Fruit fly (Drosophila melanogaster): ENCODE results near the gene Eip74EF.

The Eip74EF gene

DNA sequence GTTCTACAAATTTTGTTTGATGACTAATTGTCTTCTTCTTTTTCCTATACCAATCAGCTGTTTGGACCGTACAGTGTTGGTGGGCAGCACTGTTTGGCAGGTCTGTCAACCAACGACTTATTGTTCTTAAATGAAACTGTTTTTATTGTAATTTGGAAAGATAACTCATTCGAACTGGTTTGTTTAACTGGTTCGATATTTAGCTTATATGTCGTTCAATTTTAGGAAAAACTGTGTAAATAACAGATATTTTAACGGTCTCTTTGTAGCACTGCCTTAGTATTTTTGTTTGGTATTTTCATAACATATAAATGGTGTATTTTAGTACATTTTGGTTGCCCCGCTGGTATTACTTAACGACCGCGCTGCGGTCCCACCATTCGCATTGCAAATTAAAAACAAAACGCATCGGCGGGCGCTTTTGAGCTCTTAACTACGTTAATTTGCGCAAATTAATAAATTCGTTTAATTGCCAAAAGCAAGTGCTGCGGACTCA is 2.4 kb upstream of the Eip74EF start, which contains the start of the genes Vps60 and anchor (continued):
- TF ChIP-seq CG9932 (GFP tag; IDR thresholded peaks at IDR 0.05) (peak; percentile 62), CG1602 (GFP tag; optimal IDR thresholded peaks at IDR 0.05) (peak; percentile 36), CG13775 (GFP tag; optimal IDR thresholded peaks at IDR 0.05) (peak; percentile 55), Atf3 (GFP tag; optimal IDR thresholded peaks at IDR 0.05) (peak; percentile 65), lola (GFP tag; optimal IDR thresholded peaks at IDR 0.05) (peak in 1 of 3 experiments; percentile 45), CG10209 (GFP tag; optimal IDR thresholded peaks at IDR 0.05) (peak; percentile 43), Ada2b (GFP tag; IDR thresholded peaks at IDR 0.05) (peak; percentile 11; the same call in 1 of the 2 replicates), CG42726 (GFP tag; IDR thresholded peaks at IDR 0.05; ENCODE audit: partially characterized antibody) (0 out of 2 replicates have a peak, but pooled peaks have one; percentile 18), pb (GFP tag; optimal IDR thresholded peaks at IDR 0.05) (no peak), CG17186 (GFP tag; optimal IDR thresholded peaks at IDR 0.05) (peak; percentile 49), Hand (GFP tag; optimal IDR thresholded peaks at IDR 0.05) (peak; percentile 16), Rfx (GFP tag; IDR thresholded peaks at IDR 0.05) (0 out of 2 replicates have a peak, but pooled peaks have one; percentile 23), Chrac-16 (GFP tag; optimal IDR thresholded peaks at IDR 0.05) (peak; percentile 60), CG2875 (GFP tag; optimal IDR thresholded peaks at IDR 0.05) (peak; percentile 5), CG15269 (tag; optimal IDR thresholded peaks at IDR 0.05) (peak; percentile 41), nmo (GFP tag; optimal IDR thresholded peaks at IDR 0.05) (peak; percentile 79), YL-1 (GFP tag; optimal IDR thresholded peaks at IDR 0.05) (peak; percentile 77), sob (GFP tag; IDR thresholded peaks at IDR 0.05) (peak; percentile 49), Blimp-1 (GFP tag; optimal IDR thresholded peaks at IDR 0.05) (peak; percentile 40), btn (GFP tag; optimal IDR thresholded peaks at IDR 0.05) (peak; percentile 64), CG2678 (tag; optimal IDR thresholded peaks at IDR 0.05) (peak; percentile 43), CG6813 (GFP tag; optimal IDR thresholded peaks at IDR 0.05) (no peak), gcm (GFP tag; optimal IDR thresholded peaks at IDR 0.05) (no peak), CG1603 (tag; optimal IDR thresholded peaks at IDR 0.05) (peak; percentile 58), pfk (GFP tag; optimal IDR thresholded peaks at IDR 0.05) (no peak), Bdp1 (GFP tag; optimal IDR thresholded peaks at IDR 0.05) (peak; percentile 48), Dp (GFP tag; optimal IDR thresholded peaks at IDR 0.05) (peak; percentile 55), HLH54F (GFP tag; optimal IDR thresholded peaks at IDR 0.05) (peak; percentile 72), bab2 (GFP tag; optimal IDR thresholded peaks at IDR 0.05) (peak; percentile 46), disco-r (GFP tag; optimal IDR thresholded peaks at IDR 0.05) (peak; percentile 42), CG13296 (GFP tag; optimal IDR thresholded peaks at IDR 0.05) (peak; percentile 7), ap (GFP tag; IDR thresholded peaks at IDR 0.05) (no peak), CG2712 (tag; optimal IDR thresholded peaks at IDR 0.05) (peak; percentile 50), HmgD (GFP tag; optimal IDR thresholded peaks at IDR 0.05) (peak; percentile 69), CG12769 (tag; optimal IDR thresholded peaks at IDR 0.05) (peak; percentile 35), ewg (GFP tag; optimal IDR thresholded peaks at IDR 0.05) (peak; percentile 16), sqz (GFP tag; optimal IDR thresholded peaks at IDR 0.05) (no peak), Ptx1 (GFP tag; IDR thresholded peaks at IDR 0.05) (peak; percentile 47; the same call in 1 of the 2 replicates), Vsx1 (GFP tag; optimal IDR thresholded peaks at IDR 0.05) (peak; percentile 50), Nf-YB (GFP tag; optimal IDR thresholded peaks at IDR 0.05) (peak; percentile 38), CG11085 (GFP tag; IDR thresholded peaks at IDR 0.05) (no peak), CG15601 (tag; optimal IDR thresholded peaks at IDR 0.05) (peak; percentile 62), gsb-n (tag; optimal IDR thresholded peaks at IDR 0.05) (peak; percentile 53), BEAF-32 (GFP tag; optimal IDR thresholded peaks at IDR 0.05) (peak; percentile 56), bsh (GFP tag; optimal IDR thresholded peaks at IDR 0.05) (peak in 1 of 2 experiments; percentile 1), CG8089 (GFP tag; optimal IDR thresholded peaks at IDR 0.05) (peak; percentile 28), gfzf (GFP tag; optimal IDR thresholded peaks at IDR 0.05) (peak; percentile 97), pho (GFP tag; optimal IDR thresholded peaks at IDR 0.05) (peak; percentile 65), CG5245 (GFP tag; optimal IDR thresholded peaks at IDR 0.05) (peak; percentile 26)
